Fruit fly (Drosophila melanogaster) whole organism: ENCODE data around the gene CG43057.

Experiments used
- pan ChIP-seq: fragments of >200 bp; optimal IDR thresholded peaks from 2 replicates; lab custom pipeline; 2017
- usp ChIP-seq: fragments of >200 bp; optimal IDR thresholded peaks from 2 replicates; lab custom pipeline; 2017; ENCODE audit warnings: missing biosample characterization, missing genetic modification characterization, mixed read lengths

dm6 chr2L:8230255-8230654 is 13.5 kb downstream of the CG43057 start:
- TF ChIP-seq pan (lab: Kevin White, UChicago), result no peak
- no peak for TF ChIP-seq usp
